Fruit fly (Drosophila melanogaster) whole organism, embryonic: ENCODE data around the gene spn-B.

Source experiments
- CG8359 ChIP-seq: fragments of 200-800 bp; sonication (Bioruptor generic); optimal IDR thresholded peaks from 2 replicates; lab custom pipeline; 2017; ENCODE audit warnings: missing biosample characterization, mild to moderate bottlenecking, missing genetic modification characterization, borderline replicate concordance
- Kr ChIP-seq: fragments of 200-800 bp; sonication (Bioruptor generic); optimal IDR thresholded peaks from 2 replicates; lab custom pipeline; 2017; ENCODE audit warnings: missing biosample characterization, mild to moderate bottlenecking, missing genetic modification characterization

DNA sequence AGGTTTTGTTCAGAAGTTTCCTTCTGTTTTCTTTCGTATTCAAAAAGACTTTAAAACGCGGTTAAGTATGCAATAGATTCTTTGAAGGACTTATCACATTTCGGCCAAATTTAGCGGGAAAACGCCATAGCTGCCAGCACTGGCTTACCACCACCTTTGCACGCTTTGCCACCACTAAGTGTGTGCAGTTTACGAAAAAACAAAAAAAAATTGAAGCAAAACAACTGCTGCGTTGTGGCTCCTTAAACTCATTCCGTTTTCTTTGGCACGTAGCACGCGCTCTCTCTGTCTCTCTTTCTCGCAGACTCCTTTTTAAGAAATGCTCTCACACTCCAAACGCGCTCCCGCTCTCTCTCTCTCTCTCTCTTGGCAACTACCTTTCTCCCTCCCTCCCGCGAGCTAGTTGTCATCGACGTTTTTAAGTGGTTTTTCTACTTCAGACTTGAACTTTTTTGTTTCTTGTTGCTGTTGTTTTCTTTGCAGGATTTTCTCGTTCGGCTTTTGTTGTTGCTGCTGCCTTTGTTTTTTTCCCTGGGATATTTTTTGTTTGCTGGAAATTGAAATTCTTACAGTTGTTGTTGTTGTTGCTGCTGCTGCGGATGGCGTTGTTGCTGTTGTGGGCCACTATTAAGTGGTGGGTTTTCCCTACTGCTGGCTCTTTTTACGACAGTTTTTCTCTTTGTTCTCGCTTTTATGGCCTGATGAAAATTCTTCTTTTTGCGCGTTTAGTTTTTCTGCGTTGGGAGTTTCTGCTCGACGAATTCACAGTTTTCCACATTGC, 49.1 kb upstream of the spn-B start:
- TF ChIP-seq Kr (GFP tag; lab: Kevin White, UChicago) (no peak), CG8359 (GFP tag; lab: Kevin White, UChicago) (no peak)
